Worm (Caenorhabditis elegans) whole organism, early embryonic: ENCODE data around the gene lnp-1.

ENCODE experiments used
- B0310.2 ChIP-seq: sonication (generic microtip); optimal IDR thresholded peaks from 2 replicates; lab custom pipeline; 2016; ENCODE audit warnings: mild to moderate bottlenecking, missing genetic modification characterization, missing compliant biosample characterization
- F13C5.2 ChIP-seq: sonication (generic microtip); optimal IDR thresholded peaks from 2 replicates; lab custom pipeline; 2017; ENCODE audit warnings: mild to moderate bottlenecking, missing genetic modification characterization, inconsistent platforms, missing compliant biosample characterization
- aly-1 ChIP-seq: sonication (generic microtip); optimal IDR thresholded peaks from 2 replicates; lab custom pipeline; 2016; ENCODE audit warnings: missing genetic modification characterization, missing compliant biosample characterization
- ama-1 ChIP-seq: fragments of 150-350 bp; optimal IDR thresholded peaks from 2 replicates; lab custom pipeline; 2014
- ceh-13 ChIP-seq: fragments of 200-800 bp; sonication (Bioruptor generic); optimal IDR thresholded peaks from 2 replicates; lab custom pipeline; 2018; ENCODE audit warnings: mild to moderate bottlenecking, missing genetic modification characterization, missing compliant biosample characterization
- ceh-36 ChIP-seq: sonication (generic microtip); optimal IDR thresholded peaks from 2 replicates; lab custom pipeline; 2016; ENCODE audit warnings: missing genetic modification characterization, inconsistent platforms, missing compliant biosample characterization
- ets-7 ChIP-seq: sonication (generic microtip); optimal IDR thresholded peaks from 2 replicates; lab custom pipeline; 2016; ENCODE audit warnings: missing genotype, missing genetic modification characterization, missing compliant biosample characterization
- flt-1 ChIP-seq: fragments of 200-800 bp; sonication (Bioruptor generic); IDR thresholded peaks from 2 replicates; pipeline ENCODE4 v1.3.6; 2022; ENCODE audit warnings: missing genetic modification characterization, missing compliant biosample characterization
- hmbx-1 ChIP-seq: sonication (generic microtip); optimal IDR thresholded peaks from 2 replicates; lab custom pipeline; 2016; ENCODE audit warnings: mild to moderate bottlenecking, missing genetic modification characterization, missing compliant biosample characterization
- hmg-4 ChIP-seq: fragments of 200-800 bp; sonication (Bioruptor generic); optimal IDR thresholded peaks from 2 replicates; lab custom pipeline; 2018; ENCODE audit warnings: mild to moderate bottlenecking, missing genetic modification characterization, missing compliant biosample characterization
- hnd-1 ChIP-seq: sonication (generic microtip); optimal IDR thresholded peaks from 2 replicates; lab custom pipeline; 2016; ENCODE audit warnings: missing genetic modification characterization, missing compliant biosample characterization
- pes-1 ChIP-seq: fragments of 200-800 bp; sonication (Bioruptor generic); IDR thresholded peaks from 2 replicates; pipeline ENCODE4 v1.3.6; 2022; ENCODE audit warnings: missing genetic modification reagents, missing genetic modification characterization, missing compliant biosample characterization
- scrt-1 ChIP-seq: fragments of 200-800 bp; sonication (Bioruptor generic); IDR thresholded peaks from 2 replicates; pipeline ENCODE4 v1.3.6; 2022; ENCODE audit warnings: missing genetic modification characterization, missing compliant biosample characterization
- sea-1 ChIP-seq: fragments of 200-800 bp; sonication (Bioruptor generic); conservative IDR thresholded peaks from 2 replicates; pipeline ENCODE4 v1.3.6; 2022; ENCODE audit warnings: missing genetic modification characterization, missing compliant biosample characterization
- tbx-11 ChIP-seq: fragments of 200-800 bp; sonication (Bioruptor generic); IDR thresholded peaks from 2 replicates; pipeline ENCODE4 v1.3.6; 2022; ENCODE audit warnings: missing genetic modification characterization, missing compliant biosample characterization
- tbx-37 ChIP-seq: fragments of 200-800 bp; sonication (Bioruptor generic); conservative IDR thresholded peaks from 2 replicates; pipeline ENCODE4 v1.3.6; 2022; ENCODE audit warnings: missing genetic modification reagents, missing genetic modification characterization, missing compliant biosample characterization
- tra-4 ChIP-seq: sonication (generic microtip); optimal IDR thresholded peaks from 2 replicates; lab custom pipeline; 2017; ENCODE audit warnings: missing genetic modification characterization, missing compliant biosample characterization

Gene lnp-1

DNA sequence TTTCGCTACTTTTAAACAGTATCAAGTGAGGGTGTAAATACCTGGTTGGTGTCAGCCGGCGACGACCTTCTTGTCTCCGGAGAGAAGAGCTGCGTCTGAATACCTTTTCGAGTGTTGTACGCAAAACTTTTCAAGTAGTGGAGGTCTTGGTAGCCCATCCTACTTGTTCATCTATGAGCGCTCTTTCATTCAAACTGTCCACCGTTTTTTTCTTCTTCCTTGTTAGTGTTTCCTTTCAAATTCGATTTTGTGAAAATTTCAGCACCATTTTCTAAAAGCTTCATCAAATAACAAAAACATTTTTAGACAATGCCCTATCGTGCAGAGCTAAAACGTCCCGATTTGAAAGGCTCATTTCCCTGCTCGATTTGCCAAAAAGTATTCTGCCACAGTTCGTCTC is 34.2 kb upstream of the lnp-1 start, which contains the start of gene ham-2:
Gene ham-2, plus strand, starts transcription at position 301 of the 400 bp plus-strand sequence.
- TF ChIP-seq ets-7 (tag; lab: Kevin White, UChicago) (no peak), tbx-11 (no peak), scrt-1 (GFP tag; lab: Robert Waterston, UW) (no peak), aly-1 (no peak)

ce11 chrX:4556028-4556427 is 32.5 kb upstream of the lnp-1 start:
- no peak for TF ChIP-seq F13C5.2 (tag; lab: Kevin White, UChicago)

- no peak for TF ChIP-seq hmg-4 (GFP tag; lab: Kevin White, UChicago)
- no peak for TF ChIP-seq pes-1
- no peak for TF ChIP-seq ceh-36 (tag; lab: Kevin White, UChicago)
- TF ChIP-seq tra-4 (tag; lab: Kevin White, UChicago), result no peak
- TF ChIP-seq F13C5.2 (tag; lab: Kevin White, UChicago), result no peak
- TF ChIP-seq scrt-1 (GFP tag; lab: Robert Waterston, UW), result no peak
- no peak for TF ChIP-seq ama-1 (lab: Kevin White, UChicago)
These were observed 26.7 kb upstream of the lnp-1 start, which contains the start of gene C05E11.6 for ce11 chrX:4561863-4562262. C05E11.6 (plus strand) TSS chrX:4562163.

- TF ChIP-seq scrt-1 (GFP tag; lab: Robert Waterston, UW) (no peak), hnd-1 (no peak), flt-1 (GFP tag; lab: Robert Waterston, UW) (no peak), tbx-11 (no peak), hmbx-1 (tag; lab: Kevin White, UChicago) (no peak), hmg-4 (GFP tag; lab: Kevin White, UChicago) (no peak), tbx-37 (GFP tag; lab: Robert Waterston, UW) (no peak), ceh-13 (GFP tag; lab: Kevin White, UChicago) (no peak), ets-7 (tag; lab: Kevin White, UChicago) (no peak), pes-1 (no peak), ceh-36 (tag; lab: Kevin White, UChicago) (no peak)
These were observed 26.3 kb upstream of the lnp-1 start for ce11 chrX:4562288-4562687.

DNA sequence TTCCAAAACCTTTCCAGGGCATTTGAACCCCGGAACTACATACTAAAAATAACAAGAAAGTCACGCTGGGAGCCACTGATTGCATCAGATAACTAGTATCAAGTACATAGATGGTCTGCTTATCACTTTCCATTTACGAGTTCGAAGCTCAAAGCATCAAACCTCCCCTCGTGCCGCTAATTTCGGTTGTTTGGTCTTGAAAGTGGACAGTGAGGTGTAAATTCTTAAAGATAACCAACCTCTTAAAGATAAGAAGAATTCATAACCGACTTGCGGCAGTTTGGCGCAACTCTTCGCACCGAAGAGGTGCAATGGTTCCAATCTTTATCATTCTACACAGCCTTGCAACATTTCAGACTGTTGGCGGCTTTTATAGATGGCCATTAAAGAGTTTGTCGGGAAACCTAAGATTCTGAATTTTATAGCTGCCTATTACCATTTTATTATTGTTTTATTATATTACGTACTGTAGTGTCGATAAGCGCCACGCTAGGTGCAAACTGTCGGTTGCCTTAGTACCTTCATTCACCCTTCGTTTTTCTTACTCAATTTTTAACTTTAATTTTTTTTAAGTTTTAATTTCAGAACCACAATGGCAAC is 23.7 kb upstream of the lnp-1 start, which contains the start of gene amt-4:
Gene amt-4, plus strand, starts transcription at position 586 of the 600 bp plus-strand sequence.
- no peak for TF ChIP-seq ceh-36 (tag; lab: Kevin White, UChicago)
- no peak for TF ChIP-seq aly-1
- TF ChIP-seq ets-7 (tag; lab: Kevin White, UChicago), result no peak
- no peak for TF ChIP-seq scrt-1 (GFP tag; lab: Robert Waterston, UW)
- TF ChIP-seq ceh-13 (GFP tag; lab: Kevin White, UChicago), result no peak

ce11 chrX:4567110-4567509 is 21.5 kb upstream of the lnp-1 start:
- no peak for TF ChIP-seq F13C5.2 (tag; lab: Kevin White, UChicago)

DNA sequence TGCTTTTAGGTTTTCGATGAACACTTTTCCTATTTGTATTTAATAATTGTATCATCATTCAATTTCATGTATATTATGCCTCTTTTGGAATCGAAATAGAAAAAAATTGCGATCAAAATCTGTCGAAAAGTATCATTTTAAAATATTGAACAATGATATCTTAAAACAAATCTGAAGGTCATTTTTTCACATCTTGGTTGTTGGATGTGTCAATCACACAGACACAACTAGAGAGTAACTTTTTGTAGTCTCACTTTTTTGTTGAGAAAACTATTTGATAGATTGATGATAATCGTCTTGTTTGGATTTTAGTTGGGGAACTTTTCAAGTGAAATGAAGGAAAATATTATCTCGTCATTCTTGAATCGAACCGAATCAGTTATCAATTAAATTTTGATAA is 19.3 kb upstream of the lnp-1 start:
- TF ChIP-seq hnd-1 (no peak), hmg-4 (GFP tag; lab: Kevin White, UChicago) (no peak), tra-4 (tag; lab: Kevin White, UChicago) (no peak), ama-1 (lab: Kevin White, UChicago) (no peak), hmbx-1 (tag; lab: Kevin White, UChicago) (no peak), tbx-37 (GFP tag; lab: Robert Waterston, UW) (no peak), ceh-36 (tag; lab: Kevin White, UChicago) (no peak), ets-7 (tag; lab: Kevin White, UChicago) (no peak), pes-1 (no peak), aly-1 (no peak), sea-1 (GFP tag; lab: Robert Waterston, UW) (no peak), F13C5.2 (tag; lab: Kevin White, UChicago) (no peak), tbx-11 (no peak), ceh-13 (GFP tag; lab: Kevin White, UChicago) (no peak)

DNA sequence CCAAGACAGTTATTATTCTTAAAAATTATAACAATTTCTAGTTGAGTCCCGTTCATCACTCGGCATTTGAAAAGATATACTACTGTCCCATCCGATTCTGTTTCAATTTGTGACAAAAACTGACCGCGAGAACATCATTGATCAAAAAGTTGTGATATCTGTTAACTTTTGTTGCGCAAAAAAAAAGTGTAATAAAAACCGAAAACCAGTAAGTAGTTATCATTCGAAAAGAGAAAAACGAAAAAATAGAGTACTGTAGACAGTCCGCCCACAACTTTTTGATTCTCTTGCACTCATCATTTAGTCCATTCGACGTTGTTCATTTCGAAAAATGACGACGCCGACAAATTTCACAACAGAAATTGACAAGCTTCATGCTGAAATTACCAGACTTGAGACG is 17.4 kb upstream of the lnp-1 start, which contains the start of gene amt-1:
Gene amt-1, plus strand, starts transcription at position 301 of the 400 bp plus-strand sequence.
- TF ChIP-seq ets-7 (tag; lab: Kevin White, UChicago) (no peak), hmg-4 (GFP tag; lab: Kevin White, UChicago) (no peak), F13C5.2 (tag; lab: Kevin White, UChicago) (no peak), hnd-1 (no peak), ceh-13 (GFP tag; lab: Kevin White, UChicago) (no peak), aly-1 (no peak), scrt-1 (GFP tag; lab: Robert Waterston, UW) (no peak), sea-1 (GFP tag; lab: Robert Waterston, UW) (no peak), ama-1 (lab: Kevin White, UChicago) (no peak), B0310.2 (tag; lab: Kevin White, UChicago) (no peak), tbx-11 (no peak), hmbx-1 (tag; lab: Kevin White, UChicago) (no peak), flt-1 (GFP tag; lab: Robert Waterston, UW) (no peak), pes-1 (no peak), ceh-36 (tag; lab: Kevin White, UChicago) (no peak), tra-4 (tag; lab: Kevin White, UChicago) (no peak), tbx-37 (GFP tag; lab: Robert Waterston, UW) (no peak)
